Worm (Caenorhabditis elegans): ENCODE measurements around the gene F17C11.13.

Gene F17C11.13

DNA sequence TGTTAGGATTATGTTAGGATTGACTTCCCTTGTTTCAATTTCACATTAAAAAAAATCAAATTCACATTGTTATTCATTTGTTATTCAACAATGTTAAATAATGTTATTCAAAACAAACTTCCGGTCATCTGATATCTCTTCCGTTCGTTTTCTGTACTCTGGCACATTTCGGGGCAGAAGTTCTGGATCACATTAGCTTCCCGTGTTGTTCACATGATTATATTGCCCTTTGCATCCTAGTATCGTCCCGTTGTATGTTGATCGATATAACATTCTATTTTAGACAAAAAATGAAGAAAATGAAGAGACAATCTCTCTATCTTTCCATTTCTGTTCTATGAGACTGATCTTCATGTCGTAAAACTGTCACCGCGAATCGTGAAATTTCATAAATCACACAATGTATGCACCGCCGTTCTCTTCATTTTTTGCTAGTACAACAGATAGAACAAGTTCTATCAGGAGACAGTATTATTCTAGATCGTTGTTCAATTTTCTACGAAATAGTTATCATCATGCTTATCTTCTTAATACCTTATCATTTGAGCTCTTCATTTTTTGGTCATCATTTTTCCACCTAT, 15.6 kb upstream of the F17C11.13 start (continued):
- TF ChIP-seq F26F4.8 (GFP tag; conservative IDR thresholded peaks at IDR 0.05) (no peak), unc-39 (tag; optimal IDR thresholded peaks at IDR 0.05) (no peak), nhr-41 (GFP tag; IDR thresholded peaks at IDR 0.05) (no peak), hlh-30 (tag; optimal IDR thresholded peaks at IDR 0.05; ENCODE audit: insufficient read depth) (peak; percentile 80), dpl-1 (GFP tag; optimal IDR thresholded peaks at IDR 0.05) (no peak), mdl-1 (tag; optimal IDR thresholded peaks at IDR 0.05) (no peak), R02D3.7 (tag; optimal IDR thresholded peaks at IDR 0.05) (no peak), dmd-8 (GFP tag; IDR thresholded peaks at IDR 0.05) (no peak)

DNA sequence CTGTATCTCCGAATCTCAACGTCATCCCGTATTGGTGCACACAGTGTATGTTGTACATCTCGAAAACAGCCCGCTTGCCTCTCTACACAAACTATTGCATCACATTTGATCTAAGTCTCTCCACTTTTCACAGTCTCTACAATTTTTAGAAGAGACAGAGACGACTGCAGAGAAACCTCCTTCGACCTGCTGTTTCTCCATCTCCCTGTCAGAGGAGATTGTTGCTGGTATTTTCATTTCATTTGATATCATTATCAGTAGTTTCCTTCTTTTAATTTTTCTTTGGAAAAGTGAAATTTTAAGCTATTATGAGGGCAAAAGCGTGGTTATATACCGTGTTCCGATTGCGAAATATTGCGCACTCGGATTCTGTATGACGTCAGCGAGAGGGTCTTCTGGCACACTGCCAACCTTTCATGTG, 15.1 kb upstream of the F17C11.13 start:
- TF ChIP-seq vab-7 (GFP tag; IDR thresholded peaks at IDR 0.05) (no peak), unc-39 (tag; optimal IDR thresholded peaks at IDR 0.05) (no peak), lin-1 (GFP tag; IDR thresholded peaks at IDR 0.05) (no peak; the same call in 1 of the 2 replicates), F44E2.7 (GFP tag; IDR thresholded peaks at IDR 0.05) (no peak), tag-97 (GFP tag; IDR thresholded peaks at IDR 0.05) (no peak), daf-19 (GFP tag; conservative IDR thresholded peaks at IDR 0.05) (0 out of 2 replicates have a peak, but pooled peaks have one; percentile 23), dpl-1 (GFP tag; optimal IDR thresholded peaks at IDR 0.05) (peak; percentile 36), spr-3 (GFP tag; optimal IDR thresholded peaks at IDR 0.05) (no peak), mxl-2 (GFP tag; conservative IDR thresholded peaks at IDR 0.05) (no peak), D1046.2 (GFP tag; IDR thresholded peaks at IDR 0.05) (no peak), nhr-77 (tag; optimal IDR thresholded peaks at IDR 0.05) (peak; percentile 66), T20F7.1 (GFP tag; optimal IDR thresholded peaks at IDR 0.05) (peak; percentile 28), nhr-41 (GFP tag; IDR thresholded peaks at IDR 0.05) (0 out of 2 replicates have a peak, but pooled peaks have one; percentile 31), attf-4 (tag; optimal IDR thresholded peaks at IDR 0.05) (no peak), hif-1 (tag; optimal IDR thresholded peaks at IDR 0.05) (peak in 1 of 2 experiments; percentile 51), lin-39 (tag; optimal IDR thresholded peaks at IDR 0.05) (no peak), ZK337.2 (GFP tag; IDR thresholded peaks at IDR 0.05) (no peak), ctbp-1 (GFP tag; IDR thresholded peaks at IDR 0.05) (no peak), hmg-1.1 (GFP tag; IDR thresholded peaks at IDR 0.05) (peak; percentile 55; the same call in 1 of the 2 replicates), php-3 (GFP tag; IDR thresholded peaks at IDR 0.05) (no peak), nhr-25 (tag; optimal IDR thresholded peaks at IDR 0.05; ENCODE audit: borderline replicate concordance, insufficient read depth) (no peak), pqm-1 (tag; optimal IDR thresholded peaks at IDR 0.05) (peak; percentile 28), mep-1 (tag; optimal IDR thresholded peaks at IDR 0.05) (peak; percentile 65), snpc-4 (tag; optimal IDR thresholded peaks at IDR 0.05) (no peak), nhr-10 (tag; optimal IDR thresholded peaks at IDR 0.05) (peak; percentile 71), unc-130 (GFP tag; optimal IDR thresholded peaks at IDR 0.05) (no peak), nhr-6 (tag; optimal IDR thresholded peaks at IDR 0.05) (peak; percentile 8), sdz-12 (GFP tag; optimal IDR thresholded peaks at IDR 0.05) (no peak), egl-27 (tag; optimal IDR thresholded peaks at IDR 0.05) (no peak), saeg-2 (GFP tag; IDR thresholded peaks at IDR 0.05) (no peak), Y48G9A.11 (GFP tag; IDR thresholded peaks at IDR 0.05) (no peak), tra-1 (GFP tag; IDR thresholded peaks at IDR 0.05) (peak; percentile 33; the same call in 1 of the 2 replicates), R02D3.7 (tag; optimal IDR thresholded peaks at IDR 0.05) (no peak), zip-2 (tag; optimal IDR thresholded peaks at IDR 0.05) (peak; percentile 96), T26A8.4 (GFP tag; IDR thresholded peaks at IDR 0.05) (peak; percentile 77; the same call in 1 of the 2 replicates), ztf-11 (tag; optimal IDR thresholded peaks at IDR 0.05) (no peak), daf-8 (GFP tag; IDR thresholded peaks at IDR 0.05) (no peak), lin-15B (tag; optimal IDR thresholded peaks at IDR 0.05) (no peak), ama-1 (optimal IDR thresholded peaks at IDR 0.05) (peak; percentile 58), duxl-1 (tag; optimal IDR thresholded peaks at IDR 0.05; ENCODE audit: poor library complexity) (no peak), cey-2 (tag; optimal IDR thresholded peaks at IDR 0.05; ENCODE audit: borderline replicate concordance, insufficient read depth) (peak; percentile 51), lsy-2 (tag; optimal IDR thresholded peaks at IDR 0.05) (peak in 1 of 2 experiments; percentile 73), daf-12 (tag; optimal IDR thresholded peaks at IDR 0.05) (no peak), nhr-42 (GFP tag; IDR thresholded peaks at IDR 0.05) (no peak)

Measured in whole organism, L4 larva.